Worm (Caenorhabditis elegans) whole organism, young adult: ENCODE results near the gene kmo-1.

Source experiments
- C06A6.2 ChIP-seq: fragments of 200-800 bp; sonication (Bioruptor generic); conservative IDR thresholded peaks from 2 replicates; pipeline ENCODE4 v1.3.6; 2022; ENCODE audit warnings: missing genetic modification characterization, missing compliant biosample characterization
- D2030.7 ChIP-seq: fragments of 200-800 bp; sonication (Bioruptor generic); IDR thresholded peaks from 2 replicates; pipeline ENCODE4 v1.3.6; 2022; ENCODE audit warnings: missing genetic modification reagents, missing genetic modification characterization, missing compliant biosample characterization
- F33H1.4 ChIP-seq: fragments of 200-800 bp; sonication (Bioruptor generic); IDR thresholded peaks from 2 replicates; pipeline ENCODE4 v1.3.6; 2022; ENCODE audit warnings: missing genetic modification reagents, missing genetic modification characterization, missing compliant biosample characterization
- F39B2.1 ChIP-seq: fragments of 200-800 bp; sonication (Bioruptor generic); IDR thresholded peaks from 2 replicates; pipeline ENCODE4 v1.3.6; 2022; ENCODE audit warnings: missing genetic modification reagents, missing genetic modification characterization, missing compliant biosample characterization
- F49E8.2 ChIP-seq: sonication (generic microtip); optimal IDR thresholded peaks from 3 replicates; lab custom pipeline; 2017; ENCODE audit warnings: missing genetic modification characterization, mild to moderate bottlenecking, missing compliant biosample characterization, antibody characterized with exemption, moderate library complexity; ENCODE audit not compliant: insufficient read depth
- F57C9.4 ChIP-seq: sonication (generic microtip); optimal IDR thresholded peaks from 2 replicates; lab custom pipeline; 2017; ENCODE audit warnings: mild to moderate bottlenecking, missing genetic modification characterization, missing compliant biosample characterization
- T07F8.4 ChIP-seq: sonication (generic microtip); optimal IDR thresholded peaks from 2 replicates; lab custom pipeline; 2016; ENCODE audit warnings: mild to moderate bottlenecking, missing genetic modification characterization, moderate library complexity, missing compliant biosample characterization
- Y53F4B.3 ChIP-seq: fragments of 200-800 bp; sonication (Bioruptor generic); IDR thresholded peaks from 2 replicates; pipeline ENCODE4 v1.3.6; 2022; ENCODE audit warnings: missing genetic modification reagents, missing genetic modification characterization, missing compliant biosample characterization
- Y53G8AR.9 ChIP-seq: fragments of 200-800 bp; sonication (Bioruptor generic); conservative IDR thresholded peaks from 2 replicates; pipeline ENCODE4 v1.3.6; 2022; ENCODE audit warnings: missing genetic modification reagents, missing genetic modification characterization, missing compliant biosample characterization
- Y79H2A.3 ChIP-seq: fragments of 200-800 bp; sonication (Bioruptor generic); conservative IDR thresholded peaks from 2 replicates; pipeline ENCODE4 v1.3.6; 2022; ENCODE audit warnings: missing genetic modification reagents, missing genetic modification characterization, missing compliant biosample characterization
- Y95B8A.8 ChIP-seq: fragments of 200-800 bp; sonication (Bioruptor generic); IDR thresholded peaks from 2 replicates; pipeline ENCODE4 v1.3.6; 2022; ENCODE audit warnings: missing genetic modification reagents, missing genetic modification characterization, missing compliant biosample characterization
- ZK185.1 ChIP-seq: sonication (generic microtip); optimal IDR thresholded peaks from 2 replicates; lab custom pipeline; 2016; ENCODE audit warnings: mild to moderate bottlenecking, missing genetic modification characterization, missing compliant biosample characterization; ENCODE audit not compliant: poor library complexity, severe bottlenecking
- aptf-3 ChIP-seq: fragments of 200-800 bp; sonication (Bioruptor generic); IDR thresholded peaks from 2 replicates; pipeline ENCODE4 v1.3.6; 2022; ENCODE audit warnings: missing genetic modification characterization, missing compliant biosample characterization
- atf-7 ChIP-seq: sonication (generic microtip); optimal IDR thresholded peaks from 2 replicates; lab custom pipeline; 2017; ENCODE audit warnings: mild to moderate bottlenecking, missing genetic modification characterization, missing compliant biosample characterization
- athp-1 ChIP-seq: sonication (generic microtip); optimal IDR thresholded peaks from 2 replicates; lab custom pipeline; 2017; ENCODE audit warnings: mild to moderate bottlenecking, missing genetic modification characterization, missing compliant biosample characterization
- attf-3 ChIP-seq: fragments of 200-800 bp; sonication (Bioruptor generic); conservative IDR thresholded peaks from 2 replicates; pipeline ENCODE4 v1.3.6; 2022; ENCODE audit warnings: missing genetic modification reagents, missing genetic modification characterization, missing compliant biosample characterization
- cebp-2 ChIP-seq: fragments of 200-800 bp; sonication (Bioruptor generic); IDR thresholded peaks from 2 replicates; pipeline ENCODE4 v1.3.6; 2022; ENCODE audit warnings: missing genetic modification characterization, missing compliant biosample characterization
- ceh-79 ChIP-seq: sonication (generic microtip); optimal IDR thresholded peaks from 2 replicates; lab custom pipeline; 2017; ENCODE audit warnings: mild to moderate bottlenecking, missing genetic modification characterization, missing compliant biosample characterization
- chd-7 ChIP-seq: sonication (generic microtip); optimal IDR thresholded peaks from 2 replicates; lab custom pipeline; 2016; ENCODE audit warnings: mild to moderate bottlenecking, missing genetic modification characterization, moderate library complexity, missing compliant biosample characterization
- die-1 ChIP-seq: sonication (generic microtip); optimal IDR thresholded peaks from 2 replicates; lab custom pipeline; 2016; ENCODE audit warnings: missing genotype, mild to moderate bottlenecking, missing genetic modification characterization, missing compliant biosample characterization
- dox-1 ChIP-seq: fragments of 200-800 bp; sonication (Bioruptor generic); IDR thresholded peaks from 2 replicates; pipeline ENCODE4 v1.3.6; 2022; ENCODE audit warnings: missing genetic modification reagents, missing genetic modification characterization, missing compliant biosample characterization
- egl-18 ChIP-seq: fragments of 200-800 bp; sonication (Bioruptor generic); IDR thresholded peaks from 2 replicates; pipeline ENCODE4 v1.3.6; 2022; ENCODE audit warnings: missing genetic modification reagents, missing genetic modification characterization, missing compliant biosample characterization
- gei-17 ChIP-seq: fragments of 200-800 bp; sonication (Bioruptor generic); optimal IDR thresholded peaks from 2 replicates; lab custom pipeline; 2018; ENCODE audit warnings: mild to moderate bottlenecking, missing genetic modification characterization, missing compliant biosample characterization
- hmg-20 ChIP-seq: fragments of 200-800 bp; sonication (Bioruptor generic); IDR thresholded peaks from 2 replicates; pipeline ENCODE4 v1.3.6; 2022; ENCODE audit warnings: missing genetic modification reagents, missing genetic modification characterization, missing compliant biosample characterization
- hrde-1 ChIP-seq: sonication (generic microtip); optimal IDR thresholded peaks from 2 replicates; lab custom pipeline; 2016; ENCODE audit warnings: missing genetic modification characterization, mild to moderate bottlenecking, missing compliant biosample characterization, moderate library complexity, missing genotype, missing genetic modification reagents, borderline replicate concordance
- hsf-1 ChIP-seq: fragments of 200-800 bp; sonication (Bioruptor generic); IDR thresholded peaks from 2 replicates; pipeline ENCODE4 v1.3.6; 2022; ENCODE audit warnings: missing genetic modification reagents, missing genetic modification characterization, missing compliant biosample characterization
- lin-26 ChIP-seq: fragments of 200-800 bp; sonication (Bioruptor generic); IDR thresholded peaks from 2 replicates; pipeline ENCODE4 v1.3.6; 2022; ENCODE audit warnings: missing genetic modification reagents, missing genetic modification characterization, missing compliant biosample characterization
- lin-35 ChIP-seq, 3 experiments: fragments of 150-350 bp in 2 of 3; sonication (generic microtip) in 1 of 3; optimal IDR thresholded peaks; 2 replicates each; lab custom pipeline; 2014 to 2018; ENCODE audit warnings: missing biosample characterization in 3 of 3, missing genetic modification characterization in 3 of 3, missing genetic modification reagents in 3 of 3
- madf-10 ChIP-seq: sonication (generic microtip); optimal IDR thresholded peaks from 2 replicates; lab custom pipeline; 2016; ENCODE audit warnings: mild to moderate bottlenecking, missing genetic modification characterization, missing compliant biosample characterization
- madf-3 ChIP-seq: fragments of 200-800 bp; sonication (Bioruptor generic); IDR thresholded peaks from 2 replicates; pipeline ENCODE4 v1.3.6; 2022; ENCODE audit warnings: missing genetic modification reagents, missing genetic modification characterization, missing compliant biosample characterization
- mcd-1 ChIP-seq: fragments of 200-800 bp; sonication (Bioruptor generic); IDR thresholded peaks from 2 replicates; pipeline ENCODE4 v1.3.6; 2022; ENCODE audit warnings: missing genetic modification reagents, missing genetic modification characterization, missing compliant biosample characterization
- mel-28 ChIP-seq: sonication (generic microtip); optimal IDR thresholded peaks from 2 replicates; lab custom pipeline; 2016; ENCODE audit warnings: borderline replicate concordance, mild to moderate bottlenecking, missing genetic modification characterization, missing compliant biosample characterization
- nfya-2 ChIP-seq: fragments of 200-800 bp; sonication (Bioruptor generic); IDR thresholded peaks from 2 replicates; pipeline ENCODE4 v1.3.6; 2022; ENCODE audit warnings: missing genetic modification reagents, missing genetic modification characterization, missing compliant biosample characterization
- nfyb-1 ChIP-seq: fragments of 200-800 bp; sonication (Bioruptor generic); IDR thresholded peaks from 2 replicates; pipeline ENCODE4 v1.3.6; 2022; ENCODE audit warnings: missing genetic modification reagents, missing genetic modification characterization, missing compliant biosample characterization
- nhr-120 ChIP-seq: fragments of 200-800 bp; sonication (Bioruptor generic); IDR thresholded peaks from 2 replicates; pipeline ENCODE4 v1.3.6; 2022; ENCODE audit warnings: missing genetic modification characterization, missing compliant biosample characterization
- nhr-179 ChIP-seq: sonication (generic microtip); optimal IDR thresholded peaks from 2 replicates; lab custom pipeline; 2016; ENCODE audit warnings: mild to moderate bottlenecking, missing genetic modification characterization, missing compliant biosample characterization
- nhr-90 ChIP-seq: sonication (generic microtip); optimal IDR thresholded peaks from 2 replicates; lab custom pipeline; 2016; ENCODE audit warnings: missing genotype, mild to moderate bottlenecking, missing genetic modification characterization, missing compliant biosample characterization
- pbrm-1 ChIP-seq: fragments of 200-800 bp; sonication (Bioruptor generic); IDR thresholded peaks from 2 replicates; pipeline ENCODE4 v1.3.6; 2022; ENCODE audit warnings: missing genetic modification reagents, missing genetic modification characterization, missing compliant biosample characterization
- rec-8 ChIP-seq, 2 experiments: sonication (generic microtip); optimal IDR thresholded peaks; 2 replicates each; lab custom pipeline; 2016; ENCODE audit warnings: mild to moderate bottlenecking in 2 of 2, missing genetic modification characterization in 2 of 2, missing genetic modification reagents in 2 of 2, missing genotype in 2 of 2, missing biosample characterization in 1 of 2, missing compliant biosample characterization in 1 of 2, moderate library complexity in 1 of 2
- snpc-4 ChIP-seq, 5 experiments: fragments of 150-350 bp in 1 of 5; sonication (generic microtip) in 4 of 5; optimal IDR thresholded peaks; 2 replicates each; lab custom pipeline; 2014 to 2018; ENCODE audit warnings: missing genetic modification characterization in 5 of 5, missing biosample characterization in 3 of 5, antibody characterized with exemption in 2 of 5, mild to moderate bottlenecking in 2 of 5, missing compliant biosample characterization in 2 of 5, missing genotype in 2 of 5, moderate library complexity in 2 of 5, missing genetic modification reagents in 1 of 5
- unc-62 ChIP-seq: fragments of 150-350 bp; optimal IDR thresholded peaks from 2 replicates; lab custom pipeline; 2014; ENCODE audit warnings: missing biosample characterization, missing genetic modification reagents, missing genetic modification characterization
- ztf-25 ChIP-seq: fragments of 200-800 bp; sonication (Bioruptor generic); IDR thresholded peaks from 2 replicates; pipeline ENCODE4 v1.3.6; 2022; ENCODE audit warnings: missing genetic modification reagents, missing genetic modification characterization, missing compliant biosample characterization
- ztf-6 ChIP-seq: fragments of 200-800 bp; sonication (Bioruptor generic); IDR thresholded peaks from 2 replicates; pipeline ENCODE4 v1.3.6; 2022; ENCODE audit warnings: missing genetic modification reagents, missing genetic modification characterization, missing compliant biosample characterization

The kmo-1 gene

DNA sequence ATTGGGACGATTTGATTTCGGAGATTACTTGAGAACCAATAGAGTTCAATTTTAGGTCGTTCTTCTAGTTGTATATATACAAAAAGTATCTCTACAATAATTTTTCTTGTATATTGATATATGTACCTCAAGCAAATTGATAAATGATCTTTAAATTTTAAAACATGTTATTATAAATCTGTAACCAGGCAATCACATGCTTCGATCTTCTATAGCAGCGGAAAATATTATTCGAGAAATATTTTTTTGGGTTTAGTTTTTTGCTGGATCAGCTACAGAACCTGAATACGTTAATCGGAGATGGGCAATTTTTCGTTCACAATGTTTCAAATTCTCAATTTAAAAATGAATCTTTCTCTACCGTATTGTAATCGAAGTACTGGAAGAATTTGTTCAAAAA lies 18.5 kb upstream of the kmo-1 start, which contains the start of gene R07B7.12:
R07B7.12 (plus strand) TSS at position 301 of the 400 bp plus-strand sequence.
- TF ChIP-seq hsf-1 (GFP tag; lab: Robert Waterston, UW): no peak
- TF ChIP-seq madf-3 (GFP tag; lab: Robert Waterston, UW): no peak
- TF ChIP-seq nhr-90 (tag; lab: Kevin White, UChicago): no peak
- no peak for TF ChIP-seq attf-3 (GFP tag; lab: Robert Waterston, UW)
- no peak for TF ChIP-seq Y95B8A.8 (GFP tag; lab: Robert Waterston, UW)

DNA sequence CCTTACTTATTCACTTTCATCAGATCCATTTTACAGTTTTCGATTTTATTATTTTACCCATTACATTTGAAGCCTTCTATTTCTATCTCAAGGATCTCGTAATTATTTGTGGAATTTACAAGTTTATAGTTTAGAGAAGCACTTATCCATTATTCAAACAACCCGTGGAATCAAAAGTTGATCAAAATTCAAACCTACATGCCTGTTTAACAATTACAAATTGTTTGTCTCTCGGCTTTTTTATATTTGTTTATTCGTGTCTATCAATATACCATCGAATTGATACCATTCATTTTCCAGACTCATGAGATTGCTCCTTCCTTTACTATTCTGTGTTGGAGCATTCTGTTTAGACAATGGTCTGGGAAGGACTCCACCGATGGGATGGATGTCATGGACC lies 16.6 kb upstream of the kmo-1 start, which contains the start of gene gana-1:
gana-1 (plus strand) TSS at position 301 of the 400 bp plus-strand sequence.
- TF ChIP-seq Y53G8AR.9 (GFP tag; lab: Robert Waterston, UW) (no peak), dox-1 (GFP tag; lab: Robert Waterston, UW) (no peak), pbrm-1 (GFP tag; lab: Robert Waterston, UW) (no peak), mcd-1 (GFP tag; lab: Robert Waterston, UW) (no peak), C06A6.2 (no peak), lin-35 (GFP tag; optimal IDR thresholded peaks at IDR 0.05; lab: Kevin White, UChicago) (no peak), mel-28 (no peak), F57C9.4 (tag; lab: Kevin White, UChicago) (no peak), nfya-2 (no peak)

ce11 chrV:12085867-12086634 lies 15.7 kb upstream of the kmo-1 start:
- TF ChIP-seq F49E8.2 (tag; lab: Kevin White, UChicago) (no peak), Y79H2A.3 (no peak), chd-7 (tag; lab: Kevin White, UChicago) (no peak), nhr-179 (tag; lab: Kevin White, UChicago) (no peak), F33H1.4 (GFP tag; lab: Robert Waterston, UW) (no peak), egl-18 (no peak), F39B2.1 (GFP tag; lab: Robert Waterston, UW) (no peak), ztf-25 (GFP tag; lab: Robert Waterston, UW) (no peak), nfyb-1 (GFP tag; lab: Robert Waterston, UW) (no peak), Y53F4B.3 (GFP tag; lab: Robert Waterston, UW) (no peak), aptf-3 (GFP tag; lab: Robert Waterston, UW) (no peak), rec-8 (tag; optimal IDR thresholded peaks at IDR 0.05; lab: Kevin White, UChicago) (no peak), T07F8.4 (no peak), ZK185.1 (no peak), athp-1 (tag; lab: Kevin White, UChicago) (no peak), die-1 (tag; lab: Kevin White, UChicago) (no peak)

- TF ChIP-seq snpc-4 (GFP tag; optimal IDR thresholded peaks at IDR 0.05; lab: Kevin White, UChicago) (no peak), snpc-4 (tag; optimal IDR thresholded peaks at IDR 0.05; lab: Kevin White, UChicago) (no peak), lin-26 (no peak), F49E8.2 (tag; lab: Kevin White, UChicago) (no peak), nfyb-1 (GFP tag; lab: Robert Waterston, UW) (no peak), ceh-79 (tag; lab: Kevin White, UChicago) (no peak), D2030.7 (no peak), madf-10 (tag; lab: Kevin White, UChicago) (no peak), atf-7 (tag; lab: Kevin White, UChicago) (no peak), chd-7 (tag; lab: Kevin White, UChicago) (no peak), hrde-1 (tag; lab: Kevin White, UChicago) (no peak), nhr-120 (GFP tag; lab: Robert Waterston, UW) (no peak), ztf-6 (GFP tag; lab: Robert Waterston, UW) (no peak), hmg-20 (GFP tag; lab: Robert Waterston, UW) (no peak), hsf-1 (GFP tag; lab: Robert Waterston, UW) (no peak), unc-62 (GFP tag; lab: Kevin White, UChicago) (no peak), gei-17 (no peak), cebp-2 (GFP tag; lab: Robert Waterston, UW) (no peak)
These were observed 13.9 kb upstream of the kmo-1 start, which contains the start of gene R07B7.8 for ce11 chrV:12084216-12084615. Gene R07B7.8, minus strand, starts transcription at chrV:12084316.
